Fruit fly (Drosophila melanogaster) whole organism: ENCODE results near the gene Ldsdh1.
A peak's percentile ranks its signal among the peaks of the same experiment; 100 is the strongest.

Source experiments
- CG8478 ChIP-seq: fragments of >200 bp; optimal IDR thresholded peaks from 2 replicates; lab custom pipeline; 2018; ENCODE audit warnings: inconsistent platforms
- Dll ChIP-seq: fragments of >200 bp; optimal IDR thresholded peaks from 2 replicates; lab custom pipeline; 2017
- EcR ChIP-seq, 2 experiments: fragments of >200 bp; optimal IDR thresholded peaks; 2 replicates each; lab custom pipeline; 2017; ENCODE audit warnings: missing biosample characterization in 2 of 2, missing genetic modification characterization in 2 of 2, missing genetic modification reagents in 2 of 2
- pan ChIP-seq: fragments of >200 bp; optimal IDR thresholded peaks from 2 replicates; lab custom pipeline; 2017
- psq ChIP-seq: fragments of >200 bp; optimal IDR thresholded peaks from 2 replicates; lab custom pipeline; 2017
- usp ChIP-seq: fragments of >200 bp; optimal IDR thresholded peaks from 2 replicates; lab custom pipeline; 2017; ENCODE audit warnings: missing biosample characterization, missing genetic modification characterization, mixed read lengths

The Ldsdh1 gene

dm6 chrX:8092893-8093721 is 11.7 kb upstream of the Ldsdh1 start:
- TF ChIP-seq pan (lab: Kevin White, UChicago), result no peak
- no peak for TF ChIP-seq psq
- TF ChIP-seq usp (GFP tag; lab: Kevin White, UChicago), result no peak
- no peak for TF ChIP-seq Dll (lab: Kevin White, UChicago)
- TF ChIP-seq EcR (GFP tag; optimal IDR thresholded peaks at IDR 0.05; lab: Kevin White, UChicago), result peak; percentile 81 to 84
- TF ChIP-seq CG8478 (lab: Kevin White, UChicago), result no peak

- TF ChIP-seq CG8478 (lab: Kevin White, UChicago), result no peak
- TF ChIP-seq EcR (GFP tag; optimal IDR thresholded peaks at IDR 0.05; lab: Kevin White, UChicago), result no peak
- TF ChIP-seq usp (GFP tag; lab: Kevin White, UChicago), result no peak
- peak; percentile 85 for TF ChIP-seq Dll (lab: Kevin White, UChicago)
Observed at dm6 chrX:8092075-8092682, 10.8 kb upstream of the Ldsdh1 start.

- TF ChIP-seq Dll (lab: Kevin White, UChicago), result peak; percentile 13
- TF ChIP-seq EcR (GFP tag; optimal IDR thresholded peaks at IDR 0.05; lab: Kevin White, UChicago), result no peak
- TF ChIP-seq pan (lab: Kevin White, UChicago), result no peak
- no peak for TF ChIP-seq CG8478 (lab: Kevin White, UChicago)
- no peak for TF ChIP-seq usp (GFP tag; lab: Kevin White, UChicago)
- no peak for TF ChIP-seq psq
Observed at dm6 chrX:8091017-8091620, 9.7 kb upstream of the Ldsdh1 start.

- no peak for TF ChIP-seq pan (lab: Kevin White, UChicago)
- no peak for TF ChIP-seq usp (GFP tag; lab: Kevin White, UChicago)
- TF ChIP-seq CG8478 (lab: Kevin White, UChicago), result no peak
- no peak for TF ChIP-seq Dll (lab: Kevin White, UChicago)
- no peak for TF ChIP-seq EcR (GFP tag; optimal IDR thresholded peaks at IDR 0.05; lab: Kevin White, UChicago)
- TF ChIP-seq psq, result no peak
Observed at dm6 chrX:8087113-8087512, 5.7 kb upstream of the Ldsdh1 start, which contains the start of gene CG2256. Gene CG2256, minus strand, starts transcription at chrX:8087213.

dm6 chrX:8080174-8080573 is 1.2 kb downstream of the Ldsdh1 start:
- TF ChIP-seq EcR (GFP tag; optimal IDR thresholded peaks at IDR 0.05; lab: Kevin White, UChicago) (no peak), CG8478 (lab: Kevin White, UChicago) (no peak), psq (no peak), Dll (lab: Kevin White, UChicago) (no peak), pan (lab: Kevin White, UChicago) (no peak), usp (GFP tag; lab: Kevin White, UChicago) (no peak)

dm6 chrX:8075300-8075927 is 6.0 kb downstream of the Ldsdh1 start, which contains the start of the genes Upf2 and CG1571:
Gene Upf2, minus strand, starts transcription at chrX:8075466.
Gene CG1571, plus strand, starts transcription at chrX:8075877.
- no peak for TF ChIP-seq EcR (GFP tag; optimal IDR thresholded peaks at IDR 0.05; lab: Kevin White, UChicago)

dm6 chrX:8063223-8063674 is 18.2 kb downstream of the Ldsdh1 start:
- TF ChIP-seq pan (lab: Kevin White, UChicago), result no peak
- TF ChIP-seq EcR (GFP tag; optimal IDR thresholded peaks at IDR 0.05; lab: Kevin White, UChicago), result no peak
- TF ChIP-seq psq, result no peak
- no peak for TF ChIP-seq CG8478 (lab: Kevin White, UChicago)
- no peak for TF ChIP-seq usp (GFP tag; lab: Kevin White, UChicago)
- no peak for TF ChIP-seq Dll (lab: Kevin White, UChicago)

- TF ChIP-seq psq, result no peak
- no peak for TF ChIP-seq usp (GFP tag; lab: Kevin White, UChicago)
- no peak for TF ChIP-seq CG8478 (lab: Kevin White, UChicago)
- no peak for TF ChIP-seq pan (lab: Kevin White, UChicago)
- no peak for TF ChIP-seq EcR (GFP tag; optimal IDR thresholded peaks at IDR 0.05; lab: Kevin White, UChicago)
- no peak for TF ChIP-seq Dll (lab: Kevin White, UChicago)
Observed at dm6 chrX:8062180-8062480, 19.3 kb downstream of the Ldsdh1 start.

- TF ChIP-seq psq, result no peak
- TF ChIP-seq EcR (GFP tag; optimal IDR thresholded peaks at IDR 0.05; lab: Kevin White, UChicago), result no peak
- no peak for TF ChIP-seq CG8478 (lab: Kevin White, UChicago)
- no peak for TF ChIP-seq pan (lab: Kevin White, UChicago)
- no peak for TF ChIP-seq usp (GFP tag; lab: Kevin White, UChicago)
- TF ChIP-seq Dll (lab: Kevin White, UChicago), result no peak
Observed at dm6 chrX:8061392-8062179, 19.8 kb downstream of the Ldsdh1 start, which contains the start of gene mys. Gene mys, plus strand, starts transcription at chrX:8061645.

- TF ChIP-seq usp (GFP tag; lab: Kevin White, UChicago) (no peak), EcR (GFP tag; optimal IDR thresholded peaks at IDR 0.05; lab: Kevin White, UChicago) (no peak), Dll (lab: Kevin White, UChicago) (peak; percentile 92), CG8478 (lab: Kevin White, UChicago) (peak; percentile 98), psq (no peak)
Observed at dm6 chrX:8060921-8061270, 20.5 kb downstream of the Ldsdh1 start.
